Worm (Caenorhabditis elegans): ENCODE measurements around the gene ZC239.4.

DNA sequence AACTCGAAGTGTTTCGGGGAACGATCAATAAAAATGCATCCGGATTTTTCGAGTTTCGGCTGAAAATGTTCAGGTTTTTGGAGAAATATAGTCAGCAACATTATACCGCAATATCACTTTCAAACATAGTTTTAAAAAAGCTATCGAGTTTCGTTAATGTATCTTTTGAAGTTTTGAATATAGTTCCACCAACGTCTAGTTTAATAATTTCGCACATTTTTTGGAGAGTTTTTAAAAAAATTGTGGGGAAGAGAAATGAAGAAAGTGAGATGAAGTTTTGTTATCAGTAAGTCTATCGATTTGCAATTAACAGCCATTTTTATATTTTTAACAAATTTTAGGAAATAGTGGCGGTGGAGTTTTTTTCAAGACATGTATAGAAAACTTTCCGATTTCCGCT, 11.8 kb downstream of the ZC239.4 start, which contains the start of gene ZC239.17:
- TF ChIP-seq him-1 (tag; optimal IDR thresholded peaks at IDR 0.05), result no peak
- no peak for TF ChIP-seq W03F9.2 (tag; optimal IDR thresholded peaks at IDR 0.05)
- no peak for TF ChIP-seq dao-5 (tag; optimal IDR thresholded peaks at IDR 0.05)
